Worm (Caenorhabditis elegans) whole organism, L4/young adult: ENCODE measurements around the gene clec-254.

ENCODE experiments used
- W03F9.2 ChIP-seq: fragments of 150-350 bp; optimal IDR thresholded peaks from 2 replicates; lab custom pipeline; 2014; ENCODE audit warnings: missing biosample characterization, missing genetic modification characterization
- dao-5 ChIP-seq: sonication (generic microtip); optimal IDR thresholded peaks from 2 replicates; lab custom pipeline; 2016; ENCODE audit warnings: missing genotype, missing genetic modification characterization, moderate library complexity, missing compliant biosample characterization
- him-1 ChIP-seq: sonication (generic microtip); optimal IDR thresholded peaks from 2 replicates; lab custom pipeline; 2016; ENCODE audit warnings: missing genotype, missing genetic modification reagents, missing genetic modification characterization, missing compliant biosample characterization

ce11 chrV:18746937-18747660, 7.1 kb downstream of the clec-254 start, which contains the start of gene clec-251:
- TF ChIP-seq W03F9.2 (tag; lab: Kevin White, UChicago) (no peak), him-1 (tag; lab: Kevin White, UChicago) (no peak), dao-5 (tag; lab: Kevin White, UChicago) (no peak)
